Worm (Caenorhabditis elegans) whole organism, L1 larva: Measurements from ENCODE around the gene F58B4.3.

ENCODE experiments used
- C04F5.9 ChIP-seq: sonication (generic microtip); optimal IDR thresholded peaks from 2 replicates; lab custom pipeline; 2016; ENCODE audit warnings: missing genetic modification characterization, missing compliant biosample characterization
- C16A3.4 ChIP-seq: fragments of 150-350 bp; optimal IDR thresholded peaks from 2 replicates; lab custom pipeline; 2014; ENCODE audit warnings: missing biosample characterization, missing genetic modification characterization
- Y116A8C.19 ChIP-seq: sonication (generic microtip); optimal IDR thresholded peaks from 2 replicates; lab custom pipeline; 2016; ENCODE audit warnings: missing compliant biosample characterization, missing genetic modification characterization, borderline replicate concordance
- aha-1 ChIP-seq: fragments of 150-350 bp; optimal IDR thresholded peaks from 2 replicates; lab custom pipeline; 2014; ENCODE audit warnings: missing biosample characterization, missing genetic modification characterization
- alr-1 ChIP-seq: fragments of 200-800 bp; sonication (Bioruptor generic); optimal IDR thresholded peaks from 2 replicates; lab custom pipeline; 2018; ENCODE audit warnings: borderline replicate concordance, mild to moderate bottlenecking, missing genetic modification characterization, missing compliant biosample characterization
- aly-2 ChIP-seq: fragments of 150-350 bp; optimal IDR thresholded peaks from 2 replicates; lab custom pipeline; 2014; ENCODE audit warnings: missing biosample characterization, missing genetic modification characterization
- ama-1 ChIP-seq: fragments of 150-350 bp; optimal IDR thresholded peaks from 2 replicates; lab custom pipeline; 2014
- blmp-1 ChIP-seq: fragments of 150-350 bp; optimal IDR thresholded peaks from 2 replicates; lab custom pipeline; 2014; ENCODE audit warnings: missing biosample characterization, missing genetic modification characterization
- ceh-63 ChIP-seq: fragments of 200-800 bp; sonication (Bioruptor generic); optimal IDR thresholded peaks from 2 replicates; lab custom pipeline; 2018; ENCODE audit warnings: mild to moderate bottlenecking, missing genetic modification characterization, missing compliant biosample characterization
- ceh-82 ChIP-seq, 3 experiments: fragments of 150-350 bp in 1 of 3; sonication (generic microtip) in 2 of 3; optimal IDR thresholded peaks; 2 replicates each; lab custom pipeline; 2014 to 2017; ENCODE audit warnings: missing biosample characterization in 3 of 3, missing genetic modification characterization in 3 of 3
- dpl-1 ChIP-seq, 3 experiments: fragments of 150-350 bp in 2 of 3; sonication (generic microtip) in 1 of 3; optimal IDR thresholded peaks; 2 replicates each; lab custom pipeline; 2014 to 2017; ENCODE audit warnings: missing biosample characterization in 3 of 3, missing genetic modification characterization in 3 of 3, missing genetic modification reagents in 3 of 3
- egl-27 ChIP-seq, 2 experiments: fragments of 150-350 bp in 1 of 2; sonication (generic microtip); optimal IDR thresholded peaks; 3 replicates each; lab custom pipeline; 2017 to 2018; ENCODE audit warnings: missing biosample characterization in 2 of 2, missing genetic modification characterization in 2 of 2, missing genetic modification reagents in 2 of 2
- elt-3 ChIP-seq, 6 experiments: fragments of 150-350 bp in 1 of 6; sonication (generic microtip); optimal IDR thresholded peaks; 2 replicates each; lab custom pipeline; 2017 to 2018; ENCODE audit warnings: missing biosample characterization in 6 of 6, missing genetic modification characterization in 6 of 6, inconsistent platforms in 1 of 6
- fkh-10 ChIP-seq: sonication (generic microtip); optimal IDR thresholded peaks from 2 replicates; lab custom pipeline; 2017; ENCODE audit warnings: missing biosample characterization, missing genetic modification reagents, missing genetic modification characterization
- fos-1 ChIP-seq: fragments of 150-350 bp; optimal IDR thresholded peaks from 2 replicates; lab custom pipeline; 2014; ENCODE audit warnings: missing biosample characterization, missing genetic modification characterization
- grh-1 ChIP-seq: fragments of 200-800 bp; sonication (Bioruptor generic); IDR thresholded peaks from 2 replicates; pipeline ENCODE4 v1.3.6; 2022; ENCODE audit warnings: missing genetic modification reagents, missing genetic modification characterization, missing compliant biosample characterization
- hlh-17 ChIP-seq: fragments of 200-800 bp; sonication (Bioruptor generic); optimal IDR thresholded peaks from 2 replicates; lab custom pipeline; 2018; ENCODE audit warnings: missing genetic modification characterization, mild to moderate bottlenecking, missing compliant biosample characterization, moderate library complexity, borderline replicate concordance
- hlh-4 ChIP-seq: sonication (generic microtip); optimal IDR thresholded peaks from 2 replicates; lab custom pipeline; 2016; ENCODE audit warnings: mild to moderate bottlenecking, missing genetic modification characterization, missing compliant biosample characterization
- hpl-2 ChIP-seq: fragments of 150-350 bp; optimal IDR thresholded peaks from 2 replicates; lab custom pipeline; 2014; ENCODE audit warnings: missing biosample characterization, missing genetic modification reagents, missing genetic modification characterization
- jun-1 ChIP-seq: fragments of 150-350 bp; optimal IDR thresholded peaks from 2 replicates; lab custom pipeline; 2014; ENCODE audit warnings: missing biosample characterization, missing genetic modification reagents, missing genetic modification characterization
- lin-13 ChIP-seq: fragments of 150-350 bp; optimal IDR thresholded peaks from 2 replicates; lab custom pipeline; 2014; ENCODE audit warnings: missing biosample characterization, missing genetic modification reagents, missing genetic modification characterization
- lin-14 ChIP-seq: fragments of 200-800 bp; sonication (Bioruptor generic); optimal IDR thresholded peaks from 2 replicates; lab custom pipeline; 2018; ENCODE audit warnings: mild to moderate bottlenecking, missing genetic modification characterization, moderate library complexity, missing compliant biosample characterization
- lin-15B ChIP-seq: fragments of 150-350 bp; sonication (generic microtip); optimal IDR thresholded peaks from 3 replicates; lab custom pipeline; 2014; ENCODE audit warnings: missing biosample characterization, missing genetic modification characterization
- lsy-2 ChIP-seq, 2 experiments: fragments of 150-350 bp; optimal IDR thresholded peaks; 2 replicates each; lab custom pipeline; 2014; ENCODE audit warnings: missing biosample characterization in 2 of 2, missing genetic modification characterization in 2 of 2
- mdl-1 ChIP-seq, 2 experiments: fragments of 150-350 bp; optimal IDR thresholded peaks; 2 replicates each; lab custom pipeline; 2014 to 2017; ENCODE audit warnings: missing biosample characterization in 2 of 2, missing genetic modification characterization in 2 of 2, inconsistent platforms in 1 of 2
- nhr-12 ChIP-seq: sonication (generic microtip); optimal IDR thresholded peaks from 2 replicates; lab custom pipeline; 2017; ENCODE audit warnings: missing biosample characterization, missing genetic modification characterization
- nhr-20 ChIP-seq: sonication (generic microtip); optimal IDR thresholded peaks from 2 replicates; lab custom pipeline; 2016; ENCODE audit warnings: mild to moderate bottlenecking, missing genetic modification characterization, missing compliant biosample characterization
- nhr-237 ChIP-seq: fragments of 150-350 bp; optimal IDR thresholded peaks from 2 replicates; lab custom pipeline; 2014; ENCODE audit warnings: missing biosample characterization, missing genetic modification characterization
- nhr-28 ChIP-seq: fragments of 150-350 bp; optimal IDR thresholded peaks from 2 replicates; lab custom pipeline; 2014; ENCODE audit warnings: missing biosample characterization, missing genetic modification characterization
- nhr-71 ChIP-seq: sonication (generic microtip); optimal IDR thresholded peaks from 2 replicates; lab custom pipeline; 2016; ENCODE audit warnings: mild to moderate bottlenecking, missing genetic modification characterization, moderate library complexity, missing compliant biosample characterization
- nhr-76 ChIP-seq: sonication (generic microtip); optimal IDR thresholded peaks from 2 replicates; lab custom pipeline; 2017; ENCODE audit warnings: missing biosample characterization, missing genetic modification characterization
- nhr-77 ChIP-seq: fragments of 150-350 bp; optimal IDR thresholded peaks from 2 replicates; lab custom pipeline; 2014; ENCODE audit warnings: missing biosample characterization, missing genetic modification characterization
- nhr-90 ChIP-seq: sonication (generic microtip); optimal IDR thresholded peaks from 2 replicates; lab custom pipeline; 2016; ENCODE audit warnings: mild to moderate bottlenecking, missing genetic modification characterization, missing compliant biosample characterization; ENCODE audit not compliant: poor library complexity
- pag-3 ChIP-seq: sonication (generic microtip); optimal IDR thresholded peaks from 2 replicates; lab custom pipeline; 2017; ENCODE audit warnings: missing genetic modification characterization, mild to moderate bottlenecking, missing compliant biosample characterization, antibody characterized with exemption, borderline replicate concordance; ENCODE audit not compliant: insufficient read depth
- rnt-1 ChIP-seq: sonication (generic microtip); optimal IDR thresholded peaks from 2 replicates; lab custom pipeline; 2016; ENCODE audit warnings: mild to moderate bottlenecking, missing genetic modification characterization, moderate library complexity, missing compliant biosample characterization
- snu-23 ChIP-seq: sonication (generic microtip); optimal IDR thresholded peaks from 2 replicates; lab custom pipeline; 2016; ENCODE audit warnings: missing genetic modification characterization, missing compliant biosample characterization
- sup-37 ChIP-seq: fragments of 200-800 bp; sonication (Bioruptor generic); optimal IDR thresholded peaks from 2 replicates; lab custom pipeline; 2018; ENCODE audit warnings: mild to moderate bottlenecking, missing genetic modification characterization, missing compliant biosample characterization
- swsn-7 ChIP-seq: sonication (generic microtip); optimal IDR thresholded peaks from 2 replicates; lab custom pipeline; 2016; ENCODE audit warnings: missing genetic modification characterization, missing compliant biosample characterization
- tbx-2 ChIP-seq: sonication (generic microtip); optimal IDR thresholded peaks from 2 replicates; lab custom pipeline; 2016; ENCODE audit warnings: missing genetic modification characterization, missing compliant biosample characterization
- unc-30 ChIP-seq: sonication (generic microtip); optimal IDR thresholded peaks from 2 replicates; lab custom pipeline; 2017; ENCODE audit warnings: missing biosample characterization, missing genetic modification characterization
- unc-62 ChIP-seq: fragments of 150-350 bp; optimal IDR thresholded peaks from 2 replicates; lab custom pipeline; 2014; ENCODE audit warnings: missing biosample characterization, missing genetic modification reagents, missing genetic modification characterization
- unc-98 ChIP-seq: fragments of 200-800 bp; sonication (Bioruptor generic); IDR thresholded peaks from 2 replicates; pipeline ENCODE4 v1.3.6; 2022; ENCODE audit warnings: missing genetic modification characterization, missing compliant biosample characterization
- xbp-1 ChIP-seq: sonication (generic microtip); optimal IDR thresholded peaks from 2 replicates; lab custom pipeline; 2016; ENCODE audit warnings: missing genetic modification characterization, missing compliant biosample characterization
- zip-4 ChIP-seq: fragments of 200-800 bp; sonication (Bioruptor generic); optimal IDR thresholded peaks from 2 replicates; lab custom pipeline; 2018; ENCODE audit warnings: mild to moderate bottlenecking, missing genetic modification characterization, moderate library complexity, missing compliant biosample characterization
- ztf-11 ChIP-seq, 2 experiments: sonication (generic microtip); optimal IDR thresholded peaks; 2 replicates each; lab custom pipeline; 2016 to 2017; ENCODE audit warnings: missing genetic modification characterization in 2 of 2, missing biosample characterization in 1 of 2, missing compliant biosample characterization in 1 of 2

The F58B4.3 gene

ce11 chrV:10909959-10910358 is 19.7 kb upstream of the F58B4.3 start (continued):
- TF ChIP-seq nhr-76 (tag; lab: Kevin White, UChicago) (no peak), unc-62 (no peak), ama-1 (lab: Kevin White, UChicago) (no peak), aha-1 (tag; lab: Kevin White, UChicago) (no peak), snu-23 (GFP tag; lab: Kevin White, UChicago) (no peak), tbx-2 (tag; lab: Kevin White, UChicago) (no peak), egl-27 (tag; optimal IDR thresholded peaks at IDR 0.05; lab: Kevin White, UChicago) (no peak), ceh-63 (GFP tag; lab: Kevin White, UChicago) (no peak), unc-30 (tag; lab: Kevin White, UChicago) (no peak), ztf-11 (tag; optimal IDR thresholded peaks at IDR 0.05; lab: Kevin White, UChicago) (no peak), lsy-2 (tag; optimal IDR thresholded peaks at IDR 0.05; lab: Kevin White, UChicago) (peak in 1 of 2 experiments; percentile 26), C16A3.4 (tag; lab: Kevin White, UChicago) (no peak), swsn-7 (tag; lab: Kevin White, UChicago) (no peak), lin-14 (GFP tag; lab: Kevin White, UChicago) (peak; percentile 44), nhr-90 (tag; lab: Kevin White, UChicago) (no peak), pag-3 (tag; lab: Kevin White, UChicago) (peak; percentile 5), C04F5.9 (no peak), hlh-4 (no peak), nhr-20 (tag; lab: Kevin White, UChicago) (no peak), aly-2 (tag; lab: Kevin White, UChicago) (no peak), alr-1 (tag; lab: Kevin White, UChicago) (no peak), sup-37 (GFP tag; lab: Kevin White, UChicago) (no peak), jun-1 (no peak), lin-15B (tag; lab: Kevin White, UChicago) (no peak), rnt-1 (tag; lab: Kevin White, UChicago) (peak; percentile 49), xbp-1 (no peak), dpl-1 (GFP tag; optimal IDR thresholded peaks at IDR 0.05; lab: Kevin White, UChicago) (no peak), nhr-12 (tag; lab: Kevin White, UChicago) (no peak)

- TF ChIP-seq fkh-10 (GFP tag; lab: Kevin White, UChicago) (no peak), mdl-1 (tag; optimal IDR thresholded peaks at IDR 0.05; lab: Kevin White, UChicago) (no peak), lsy-2 (tag; optimal IDR thresholded peaks at IDR 0.05; lab: Kevin White, UChicago) (peak in 1 of 2 experiments; percentile 36), lin-14 (GFP tag; lab: Kevin White, UChicago) (peak; percentile 54), lin-13 (GFP tag; lab: Kevin White, UChicago) (no peak), nhr-20 (tag; lab: Kevin White, UChicago) (peak; percentile 19), ceh-82 (tag; optimal IDR thresholded peaks at IDR 0.05; lab: Kevin White, UChicago) (no peak), nhr-77 (tag; lab: Kevin White, UChicago) (no peak), rnt-1 (tag; lab: Kevin White, UChicago) (peak; percentile 44), ama-1 (lab: Kevin White, UChicago) (no peak), blmp-1 (tag; lab: Kevin White, UChicago) (no peak), elt-3 (tag; optimal IDR thresholded peaks at IDR 0.05; lab: Kevin White, UChicago) (no peak), grh-1 (GFP tag; lab: Robert Waterston, UW) (no peak), ceh-63 (GFP tag; lab: Kevin White, UChicago) (no peak), egl-27 (tag; optimal IDR thresholded peaks at IDR 0.05; lab: Kevin White, UChicago) (no peak), nhr-71 (tag; lab: Kevin White, UChicago) (peak; percentile 53)
These were observed 13.7 kb upstream of the F58B4.3 start for ce11 chrV:10915922-10916321.

ce11 chrV:10918373-10918772 is 11.2 kb upstream of the F58B4.3 start, which contains the start of gene F58B4.2:
TSS of gene F58B4.2 (minus strand) at chrV:10918473.
- TF ChIP-seq hlh-17, result no peak
- TF ChIP-seq aly-2 (tag; lab: Kevin White, UChicago), result no peak
- no peak for TF ChIP-seq blmp-1 (tag; lab: Kevin White, UChicago)
- TF ChIP-seq hpl-2, result no peak
- no peak for TF ChIP-seq C04F5.9
- TF ChIP-seq zip-4 (GFP tag; lab: Kevin White, UChicago), result no peak
- TF ChIP-seq unc-98 (GFP tag; lab: Robert Waterston, UW), result no peak
- TF ChIP-seq nhr-90 (tag; lab: Kevin White, UChicago), result no peak
- no peak for TF ChIP-seq jun-1
- TF ChIP-seq fos-1 (tag; lab: Kevin White, UChicago), result no peak
- no peak for TF ChIP-seq egl-27 (tag; optimal IDR thresholded peaks at IDR 0.05; lab: Kevin White, UChicago)
- TF ChIP-seq nhr-237 (tag; lab: Kevin White, UChicago), result no peak
- TF ChIP-seq nhr-28 (tag; lab: Kevin White, UChicago), result no peak
- TF ChIP-seq Y116A8C.19 (tag; lab: Kevin White, UChicago), result no peak
- no peak for TF ChIP-seq nhr-71 (tag; lab: Kevin White, UChicago)
